Worm (Caenorhabditis elegans) whole organism, L2 larva: ENCODE data around the gene F55G11.2.
A peak's percentile ranks its signal among the peaks of the same experiment; 100 is the strongest.

Experiments used
- C34F6.9 ChIP-seq: fragments of 150-350 bp; optimal IDR thresholded peaks from 2 replicates; lab custom pipeline; 2014; ENCODE audit warnings: missing biosample characterization, missing genetic modification characterization
- F13H6.1 ChIP-seq: sonication (generic microtip); optimal IDR thresholded peaks from 2 replicates; lab custom pipeline; 2016; ENCODE audit warnings: missing genetic modification characterization, missing compliant biosample characterization
- Y55F3AM.14 ChIP-seq: fragments of 200-800 bp; sonication (Bioruptor generic); optimal IDR thresholded peaks from 2 replicates; lab custom pipeline; 2018; ENCODE audit warnings: mild to moderate bottlenecking, missing genetic modification characterization, missing compliant biosample characterization
- ZK546.5 ChIP-seq: sonication (generic microtip); optimal IDR thresholded peaks from 2 replicates; lab custom pipeline; 2017; ENCODE audit warnings: missing biosample characterization, missing genetic modification characterization
- alr-1 ChIP-seq: fragments of 150-350 bp; optimal IDR thresholded peaks from 2 replicates; lab custom pipeline; 2014; ENCODE audit warnings: missing biosample characterization, missing genetic modification characterization
- aly-2 ChIP-seq: fragments of 150-350 bp; optimal IDR thresholded peaks from 2 replicates; lab custom pipeline; 2014; ENCODE audit warnings: missing biosample characterization, missing genetic modification characterization
- blmp-1 ChIP-seq: sonication (generic microtip); optimal IDR thresholded peaks from 2 replicates; lab custom pipeline; 2017; ENCODE audit warnings: missing genetic modification characterization, mild to moderate bottlenecking, missing compliant biosample characterization, antibody characterized with exemption, moderate library complexity; ENCODE audit not compliant: insufficient read depth
- ceh-16 ChIP-seq: fragments of 150-350 bp; optimal IDR thresholded peaks from 2 replicates; lab custom pipeline; 2014; ENCODE audit warnings: missing biosample characterization, missing genetic modification characterization
- ceh-82 ChIP-seq: fragments of 150-350 bp; optimal IDR thresholded peaks from 2 replicates; lab custom pipeline; 2014; ENCODE audit warnings: missing biosample characterization, missing genetic modification characterization
- crh-2 ChIP-seq: sonication (generic microtip); optimal IDR thresholded peaks from 2 replicates; lab custom pipeline; 2017; ENCODE audit warnings: missing biosample characterization, missing genetic modification characterization
- egl-27 ChIP-seq: sonication (generic microtip); optimal IDR thresholded peaks from 3 replicates; lab custom pipeline; 2017; ENCODE audit warnings: missing biosample characterization, missing genetic modification reagents, missing genetic modification characterization
- elt-1 ChIP-seq: fragments of 150-350 bp; optimal IDR thresholded peaks from 2 replicates; lab custom pipeline; 2014; ENCODE audit warnings: missing biosample characterization, missing genetic modification characterization
- elt-3 ChIP-seq: sonication (generic microtip); optimal IDR thresholded peaks from 2 replicates; lab custom pipeline; 2017; ENCODE audit warnings: missing biosample characterization, missing genetic modification characterization
- fos-1 ChIP-seq: fragments of 150-350 bp; optimal IDR thresholded peaks from 2 replicates; lab custom pipeline; 2014; ENCODE audit warnings: missing biosample characterization, missing genetic modification characterization
- gmeb-1 ChIP-seq: fragments of 150-350 bp; optimal IDR thresholded peaks from 2 replicates; lab custom pipeline; 2014; ENCODE audit warnings: missing biosample characterization, missing genetic modification characterization
- lin-11 ChIP-seq: fragments of 150-350 bp; sonication (generic microtip); optimal IDR thresholded peaks from 2 replicates; lab custom pipeline; 2014; ENCODE audit warnings: missing biosample characterization, missing genetic modification characterization, inconsistent platforms, mixed read lengths
- lin-13 ChIP-seq: fragments of 150-350 bp; optimal IDR thresholded peaks from 2 replicates; lab custom pipeline; 2014; ENCODE audit warnings: missing biosample characterization, missing genetic modification reagents, missing genetic modification characterization
- lin-39 ChIP-seq: fragments of 150-350 bp; optimal IDR thresholded peaks from 2 replicates; lab custom pipeline; 2014; ENCODE audit warnings: missing biosample characterization, missing genetic modification reagents, missing genetic modification characterization
- lsy-2 ChIP-seq, 2 experiments: fragments of 150-350 bp in 1 of 2; sonication (generic microtip) in 1 of 2; optimal IDR thresholded peaks; 2 replicates each; lab custom pipeline; 2014 to 2017; ENCODE audit warnings: missing biosample characterization in 2 of 2, missing genetic modification characterization in 2 of 2
- mbf-1 ChIP-seq: sonication (generic microtip); optimal IDR thresholded peaks from 2 replicates; lab custom pipeline; 2017; ENCODE audit warnings: missing biosample characterization, missing genetic modification characterization
- nhr-11 ChIP-seq: fragments of 150-350 bp; optimal IDR thresholded peaks from 2 replicates; lab custom pipeline; 2014; ENCODE audit warnings: missing biosample characterization, missing genetic modification characterization
- nhr-12 ChIP-seq: fragments of 150-350 bp; optimal IDR thresholded peaks from 2 replicates; lab custom pipeline; 2014; ENCODE audit warnings: missing biosample characterization, missing genetic modification characterization
- nhr-129 ChIP-seq: fragments of 150-350 bp; optimal IDR thresholded peaks from 2 replicates; lab custom pipeline; 2014; ENCODE audit warnings: missing biosample characterization, missing genetic modification characterization
- nhr-21 ChIP-seq: fragments of 150-350 bp; optimal IDR thresholded peaks from 2 replicates; lab custom pipeline; 2014; ENCODE audit warnings: missing biosample characterization, missing genetic modification characterization
- nhr-25 ChIP-seq: fragments of 150-350 bp; sonication (generic microtip); optimal IDR thresholded peaks from 3 replicates; lab custom pipeline; 2014; ENCODE audit warnings: missing biosample characterization, missing genetic modification characterization
- nhr-6 ChIP-seq: fragments of 150-350 bp; optimal IDR thresholded peaks from 2 replicates; lab custom pipeline; 2014; ENCODE audit warnings: missing biosample characterization, missing genetic modification characterization
- nhr-77 ChIP-seq: fragments of 150-350 bp; optimal IDR thresholded peaks from 2 replicates; lab custom pipeline; 2014; ENCODE audit warnings: missing biosample characterization, missing genetic modification characterization
- peb-1 ChIP-seq: fragments of 150-350 bp; optimal IDR thresholded peaks from 2 replicates; lab custom pipeline; 2014; ENCODE audit warnings: missing biosample characterization, missing genetic modification characterization
- skn-1 ChIP-seq: sonication (generic microtip); optimal IDR thresholded peaks from 2 replicates; lab custom pipeline; 2017; ENCODE audit warnings: missing biosample characterization, missing genetic modification characterization
- sma-9 ChIP-seq, 2 experiments: fragments of 150-350 bp in 1 of 2; sonication (generic microtip) in 1 of 2; optimal IDR thresholded peaks; 2 replicates each; lab custom pipeline; 2014 to 2016; ENCODE audit warnings: missing genetic modification characterization in 2 of 2, mild to moderate bottlenecking in 1 of 2, missing biosample characterization in 1 of 2, missing compliant biosample characterization in 1 of 2, missing genetic modification reagents in 1 of 2, moderate library complexity in 1 of 2
- unc-55 ChIP-seq: fragments of 150-350 bp; sonication (generic microtip); optimal IDR thresholded peaks from 3 replicates; lab custom pipeline; 2014; ENCODE audit warnings: missing biosample characterization, missing genetic modification reagents, missing genetic modification characterization
- unc-62 ChIP-seq: fragments of 150-350 bp; optimal IDR thresholded peaks from 2 replicates; lab custom pipeline; 2014; ENCODE audit warnings: missing biosample characterization, missing genetic modification reagents, missing genetic modification characterization
- zag-1 ChIP-seq: fragments of 150-350 bp; optimal IDR thresholded peaks from 2 replicates; lab custom pipeline; 2014; ENCODE audit warnings: missing biosample characterization, missing genetic modification characterization
- ztf-1 ChIP-seq: fragments of 200-800 bp; sonication (Bioruptor generic); conservative IDR thresholded peaks from 2 replicates; pipeline ENCODE4 v1.3.6; 2022; ENCODE audit warnings: missing genetic modification characterization, missing compliant biosample characterization
- ztf-11 ChIP-seq: sonication (generic microtip); optimal IDR thresholded peaks from 2 replicates; lab custom pipeline; 2017; ENCODE audit warnings: missing biosample characterization, missing genetic modification characterization
- ztf-4 ChIP-seq: fragments of 150-350 bp; optimal IDR thresholded peaks from 2 replicates; lab custom pipeline; 2014; ENCODE audit warnings: missing biosample characterization, missing genetic modification characterization

F55G11.2 gene

DNA sequence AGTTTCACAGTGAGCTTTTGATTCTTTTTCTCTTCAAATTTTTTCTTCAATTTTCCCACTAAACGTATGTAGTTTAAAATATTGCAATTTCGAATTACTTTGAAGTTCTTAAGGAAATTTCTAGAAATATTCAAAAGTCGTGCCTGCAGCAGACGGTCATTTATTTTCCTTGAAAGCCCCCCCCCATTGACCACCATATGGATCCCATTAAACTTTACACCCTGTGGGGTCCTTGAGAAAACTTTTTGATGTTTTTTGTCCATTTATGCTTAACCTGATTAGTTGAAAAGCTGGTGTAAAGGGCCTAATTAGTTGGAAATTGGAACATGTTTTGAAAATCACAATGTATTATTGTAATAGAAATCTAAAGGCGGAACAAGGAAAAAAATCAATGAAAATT lies 40.4 kb upstream of the F55G11.2 start:
- TF ChIP-seq unc-62 (GFP tag; lab: Kevin White, UChicago), result no peak
- no peak for TF ChIP-seq ztf-1
- no peak for TF ChIP-seq nhr-77 (tag; lab: Kevin White, UChicago)
- TF ChIP-seq ztf-4 (tag; lab: Kevin White, UChicago), result no peak
- TF ChIP-seq nhr-129 (tag; lab: Kevin White, UChicago), result no peak
- TF ChIP-seq ceh-82, result no peak

DNA sequence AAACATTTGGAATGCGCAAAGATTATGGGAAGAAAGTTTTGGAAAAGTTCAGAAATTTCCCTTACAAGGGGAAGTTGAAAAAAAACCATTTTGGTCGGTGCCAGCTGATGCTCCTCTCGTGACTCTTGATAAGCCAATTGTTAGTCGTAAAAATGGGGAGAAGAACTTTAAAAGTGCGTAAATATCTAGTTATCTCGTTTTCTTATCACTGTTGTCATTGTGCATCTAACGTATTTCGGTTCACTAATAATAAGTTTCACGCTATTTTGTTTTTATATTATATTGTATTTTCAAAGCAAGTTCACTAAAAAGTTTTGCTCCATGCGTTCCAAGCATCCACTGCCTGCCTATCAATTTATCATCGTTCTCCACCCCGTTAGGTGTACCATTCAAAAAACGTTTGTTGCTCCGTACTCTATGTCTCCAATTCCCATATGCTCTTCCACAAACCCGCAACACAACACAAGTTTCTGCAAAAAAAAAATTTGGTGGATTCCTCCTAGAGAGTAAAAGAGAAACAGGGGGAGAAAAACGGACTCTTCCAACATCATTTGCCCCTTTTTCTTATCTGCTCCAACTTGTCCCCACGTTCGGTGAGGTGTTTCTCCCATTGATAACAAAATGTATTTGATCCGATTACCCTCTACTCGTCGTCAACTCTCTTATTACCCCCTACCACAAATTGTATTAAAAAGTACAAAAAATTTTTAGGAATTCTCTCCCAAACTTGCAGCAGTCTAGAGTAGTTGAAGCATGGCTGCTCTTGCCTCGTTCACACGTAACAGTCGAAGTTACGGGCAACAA lies 39.5 kb upstream of the F55G11.2 start, which contains the start of gene mbk-2:
Gene mbk-2 (plus strand): TSS at position 754 of the 804 bp plus-strand sequence.
- TF ChIP-seq sma-9 (GFP tag; optimal IDR thresholded peaks at IDR 0.05; lab: Kevin White, UChicago) (peak; percentile 57), sma-9 (tag; optimal IDR thresholded peaks at IDR 0.05; lab: Kevin White, UChicago) (no peak), egl-27 (tag; lab: Kevin White, UChicago) (no peak), lsy-2 (tag; optimal IDR thresholded peaks at IDR 0.05; lab: Kevin White, UChicago) (no peak), nhr-21 (tag; lab: Kevin White, UChicago) (no peak), mbf-1 (tag; lab: Kevin White, UChicago) (no peak), crh-2 (tag; lab: Kevin White, UChicago) (peak; percentile 3), fos-1 (tag; lab: Kevin White, UChicago) (peak; percentile 6), nhr-11 (tag; lab: Kevin White, UChicago) (no peak), unc-55 (no peak), F13H6.1 (no peak), nhr-77 (tag; lab: Kevin White, UChicago) (no peak), Y55F3AM.14 (no peak), lin-39 (tag; lab: Kevin White, UChicago) (no peak), ceh-16 (no peak), nhr-25 (no peak), ceh-82 (no peak)

DNA sequence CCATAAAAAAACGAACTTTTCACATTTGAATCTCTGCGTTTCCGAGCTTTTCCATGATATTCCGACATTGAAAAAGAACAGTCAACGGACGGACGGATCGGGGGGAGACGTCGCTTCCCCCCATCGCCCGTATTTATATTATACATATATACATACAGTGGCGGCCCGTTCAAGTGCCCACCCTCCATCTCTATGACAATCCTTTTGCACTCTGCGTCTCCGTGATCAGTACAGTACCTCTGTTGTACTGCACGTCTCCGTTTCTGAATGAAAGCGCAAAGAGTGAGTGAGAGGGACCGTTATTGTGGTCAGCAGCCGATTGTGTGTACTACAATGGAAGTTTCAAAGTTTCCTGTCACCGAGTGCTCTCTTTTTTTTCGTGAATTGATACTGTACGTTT lies 30.0 kb upstream of the F55G11.2 start:
- TF ChIP-seq F13H6.1, result no peak
- TF ChIP-seq blmp-1 (tag; lab: Kevin White, UChicago), result no peak
- TF ChIP-seq nhr-21 (tag; lab: Kevin White, UChicago), result no peak
- TF ChIP-seq mbf-1 (tag; lab: Kevin White, UChicago), result no peak
- no peak for TF ChIP-seq lin-11 (tag; lab: Kevin White, UChicago)
- no peak for TF ChIP-seq elt-1
- TF ChIP-seq gmeb-1, result no peak
- TF ChIP-seq ceh-82, result no peak
- no peak for TF ChIP-seq elt-3 (tag; lab: Kevin White, UChicago)

DNA sequence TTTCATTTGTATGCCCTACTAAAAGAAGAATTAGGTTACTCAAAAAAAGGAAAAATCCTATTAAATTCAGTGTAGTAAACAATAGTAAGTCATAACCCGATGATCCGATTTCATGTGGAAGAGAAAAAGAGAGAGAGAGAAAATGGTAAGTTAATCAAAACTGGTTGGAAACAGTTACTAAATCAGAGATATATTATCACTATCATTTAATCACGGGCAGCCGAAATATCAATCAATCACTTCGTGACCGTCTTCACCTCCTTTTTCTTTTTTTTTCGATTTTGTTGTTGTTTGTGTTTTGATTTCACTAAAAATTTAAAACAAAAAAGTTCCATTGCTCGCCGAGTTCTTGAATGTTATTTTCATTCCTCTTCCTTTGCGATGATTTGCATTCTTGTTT lies 28.5 kb upstream of the F55G11.2 start:
- no peak for TF ChIP-seq crh-2 (tag; lab: Kevin White, UChicago)
- TF ChIP-seq sma-9 (GFP tag; optimal IDR thresholded peaks at IDR 0.05; lab: Kevin White, UChicago), result peak; percentile 47
- TF ChIP-seq sma-9 (tag; optimal IDR thresholded peaks at IDR 0.05; lab: Kevin White, UChicago), result no peak
- TF ChIP-seq nhr-12, result no peak
- TF ChIP-seq Y55F3AM.14, result no peak
- TF ChIP-seq alr-1 (tag; lab: Kevin White, UChicago), result no peak
- no peak for TF ChIP-seq elt-3 (tag; lab: Kevin White, UChicago)
- no peak for TF ChIP-seq ztf-4 (tag; lab: Kevin White, UChicago)
- TF ChIP-seq blmp-1 (tag; lab: Kevin White, UChicago), result peak; percentile 10
- no peak for TF ChIP-seq egl-27 (tag; lab: Kevin White, UChicago)
- TF ChIP-seq elt-1, result no peak
- peak; percentile 34 for TF ChIP-seq nhr-129 (tag; lab: Kevin White, UChicago)
- TF ChIP-seq lin-39 (tag; lab: Kevin White, UChicago), result no peak
- TF ChIP-seq C34F6.9 (tag; lab: Kevin White, UChicago), result no peak
- no peak for TF ChIP-seq skn-1 (tag; lab: Kevin White, UChicago)
- TF ChIP-seq ceh-16, result no peak
- TF ChIP-seq, all 48 proteins: peak for 3

DNA sequence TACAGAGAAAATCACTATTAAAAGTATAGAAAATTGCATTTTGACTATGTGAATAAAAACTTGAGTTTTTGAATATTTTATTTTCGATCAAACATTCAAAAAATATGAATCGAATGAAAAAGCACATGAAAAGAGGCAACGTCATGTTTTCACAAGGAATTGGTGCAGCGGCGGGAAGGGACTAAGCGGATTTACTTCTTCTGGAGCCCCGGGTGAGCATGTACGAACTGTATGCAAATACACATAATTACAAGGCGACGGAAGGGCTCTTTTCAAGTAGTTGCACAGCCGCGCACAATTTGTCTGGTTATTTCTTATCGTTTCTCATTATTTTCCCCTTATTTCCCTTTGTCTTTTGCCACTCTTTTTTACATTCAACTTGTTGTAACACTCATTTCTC lies 26.8 kb upstream of the F55G11.2 start, which contains the start of gene K10D11.7:
Gene K10D11.7 (minus strand): TSS at position 101 of the 400 bp plus-strand sequence.
- TF ChIP-seq C34F6.9 (tag; lab: Kevin White, UChicago) (no peak), ztf-11 (tag; lab: Kevin White, UChicago) (no peak), blmp-1 (tag; lab: Kevin White, UChicago) (no peak), skn-1 (tag; lab: Kevin White, UChicago) (no peak), aly-2 (no peak), nhr-6 (tag; lab: Kevin White, UChicago) (no peak), ceh-82 (no peak), nhr-129 (tag; lab: Kevin White, UChicago) (no peak), mbf-1 (tag; lab: Kevin White, UChicago) (no peak), peb-1 (no peak), ZK546.5 (no peak), alr-1 (tag; lab: Kevin White, UChicago) (no peak), unc-62 (GFP tag; lab: Kevin White, UChicago) (no peak), lin-13 (GFP tag; lab: Kevin White, UChicago) (no peak), zag-1 (tag; lab: Kevin White, UChicago) (no peak), crh-2 (tag; lab: Kevin White, UChicago) (no peak), nhr-11 (tag; lab: Kevin White, UChicago) (no peak), egl-27 (tag; lab: Kevin White, UChicago) (no peak), ztf-4 (tag; lab: Kevin White, UChicago) (no peak)
- TF ChIP-seq, all 48 proteins: peak for 0
